Worm (Caenorhabditis elegans): ENCODE data around the gene stt-3.

DNA sequence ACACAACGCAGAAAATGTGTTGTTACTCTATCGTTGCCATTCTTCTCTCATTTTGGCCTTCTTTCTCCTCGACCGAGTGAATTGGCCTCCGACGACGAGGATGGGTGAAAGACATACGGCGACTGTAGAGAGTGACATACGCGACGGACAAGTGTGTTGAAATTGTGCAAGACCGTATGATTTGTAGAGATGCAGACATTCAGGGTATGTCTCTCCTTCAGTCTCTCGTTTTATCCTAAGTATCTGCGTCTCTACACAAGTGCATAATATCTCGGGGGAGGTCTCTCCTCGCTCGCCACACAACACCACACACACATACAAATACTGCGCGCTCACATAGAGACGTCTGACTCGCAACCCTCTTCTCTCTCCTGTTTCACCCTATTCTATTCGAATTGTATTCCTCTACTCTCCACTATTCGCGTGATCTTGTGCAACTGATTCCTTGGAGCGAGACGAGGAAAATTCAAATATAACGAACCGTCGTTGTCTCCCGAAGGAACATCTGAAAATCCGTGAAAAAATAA is 31.7 kb downstream of the stt-3 start, which contains the start of gene hmg-1.2:
- TF ChIP-seq mab-5 (tag; optimal IDR thresholded peaks at IDR 0.05) (peak; percentile 43), aly-2 (tag; optimal IDR thresholded peaks at IDR 0.05) (no peak), ama-1 (optimal IDR thresholded peaks at IDR 0.05) (no peak), nhr-25 (tag; optimal IDR thresholded peaks at IDR 0.05) (peak; percentile 83), mbf-1 (tag; optimal IDR thresholded peaks at IDR 0.05) (no peak), elt-1 (tag; optimal IDR thresholded peaks at IDR 0.05) (no peak), fos-1 (tag; optimal IDR thresholded peaks at IDR 0.05) (peak; percentile 68)

Data from whole organism, L2 larva.